Worm (Caenorhabditis elegans): ENCODE measurements around the gene F14H8.2.

- TF ChIP-seq egl-27 (tag; optimal IDR thresholded peaks at IDR 0.05), result no peak
- no peak for TF ChIP-seq pqm-1 (tag; optimal IDR thresholded peaks at IDR 0.05)
- TF ChIP-seq zfp-2 (tag; optimal IDR thresholded peaks at IDR 0.05), result no peak
- TF ChIP-seq ztf-11 (tag; optimal IDR thresholded peaks at IDR 0.05), result no peak
- TF ChIP-seq lin-15B (tag; optimal IDR thresholded peaks at IDR 0.05), result no peak
- no peak for TF ChIP-seq lin-13 (GFP tag; optimal IDR thresholded peaks at IDR 0.05)
- no peak for TF ChIP-seq fos-1 (tag; optimal IDR thresholded peaks at IDR 0.05)
- no peak for TF ChIP-seq hlh-11 (tag; optimal IDR thresholded peaks at IDR 0.05)
- no peak for TF ChIP-seq ZK546.5 (tag; optimal IDR thresholded peaks at IDR 0.05)
- TF ChIP-seq dmd-8 (GFP tag; IDR thresholded peaks at IDR 0.05), result no peak
- no peak for TF ChIP-seq ctbp-1 (GFP tag; IDR thresholded peaks at IDR 0.05)
- no peak for TF ChIP-seq mdl-1 (tag; optimal IDR thresholded peaks at IDR 0.05)
- no peak for TF ChIP-seq fkh-10 (GFP tag; optimal IDR thresholded peaks at IDR 0.05)
- no peak for TF ChIP-seq nhr-102 (tag; optimal IDR thresholded peaks at IDR 0.05)
Measured at ce11 chrV:15004800-15005199, 15.3 kb downstream of the F14H8.2 start, which contains the start of gene hrde-2.
